Worm (Caenorhabditis elegans): Measurements from ENCODE around the gene sdz-19.

Gene sdz-19

DNA sequence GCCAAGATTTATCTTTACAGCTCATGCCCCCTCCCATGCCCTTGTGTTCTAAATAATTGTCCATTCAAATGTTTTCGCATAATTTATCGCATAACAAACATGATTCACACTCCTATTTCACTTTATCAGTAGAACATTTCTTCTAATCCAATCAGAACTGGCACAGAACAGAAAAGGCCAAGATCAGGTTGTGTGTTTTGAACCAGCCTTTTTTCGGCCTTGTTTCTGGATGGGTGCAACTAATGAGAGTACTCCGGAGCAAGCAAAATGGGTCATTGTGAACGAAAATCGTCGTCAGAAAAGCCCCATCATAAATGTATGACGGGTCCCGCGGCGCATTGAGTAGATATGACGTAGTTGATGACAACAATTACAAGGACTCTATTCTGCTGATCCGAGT, 12.0 kb downstream of the sdz-19 start:
- no peak for TF ChIP-seq drap-1 (GFP tag; optimal IDR thresholded peaks at IDR 0.05)
- no peak for TF ChIP-seq ham-2 (GFP tag; optimal IDR thresholded peaks at IDR 0.05)
- no peak for TF ChIP-seq ceh-83 (GFP tag; optimal IDR thresholded peaks at IDR 0.05)
- TF ChIP-seq ceh-39 (tag; optimal IDR thresholded peaks at IDR 0.05): no peak
- TF ChIP-seq nhr-12 (tag; optimal IDR thresholded peaks at IDR 0.05): no peak
- TF ChIP-seq flh-1 (GFP tag; optimal IDR thresholded peaks at IDR 0.05): no peak
- TF ChIP-seq unc-120 (tag; optimal IDR thresholded peaks at IDR 0.05; ENCODE audit: poor library complexity, severe bottlenecking): no peak
- TF ChIP-seq ces-1 (GFP tag; optimal IDR thresholded peaks at IDR 0.05): no peak
- no peak for TF ChIP-seq ztf-11 (tag; optimal IDR thresholded peaks at IDR 0.05)
- TF ChIP-seq mls-2 (tag; optimal IDR thresholded peaks at IDR 0.05): no peak

DNA sequence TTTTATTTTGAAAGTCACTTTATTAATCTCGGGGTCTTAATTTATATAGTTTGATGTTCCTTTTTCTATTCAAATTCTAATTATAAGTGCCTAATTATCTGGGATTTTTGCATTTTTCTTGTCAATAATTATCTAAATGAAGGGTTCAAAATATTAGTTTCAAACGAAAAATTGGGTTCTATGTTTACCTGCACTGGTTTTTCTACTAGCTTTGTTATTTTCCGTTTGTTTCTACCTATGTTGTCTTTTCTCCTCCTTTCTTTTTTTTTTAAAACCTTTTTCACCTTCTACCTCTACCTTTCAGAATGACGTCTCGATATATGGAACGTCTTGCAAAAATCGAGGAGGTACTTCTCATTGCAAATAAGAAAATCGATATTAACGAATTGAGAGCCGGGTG, 18.4 kb downstream of the sdz-19 start, which contains the start of gene tbc-13:
tbc-13 (plus strand) TSS at position 301 of the 400 bp plus-strand sequence.
- TF ChIP-seq snpc-4 (tag; optimal IDR thresholded peaks at IDR 0.05): no peak
- TF ChIP-seq flh-1 (GFP tag; optimal IDR thresholded peaks at IDR 0.05): no peak
- TF ChIP-seq lin-32 (GFP tag; optimal IDR thresholded peaks at IDR 0.05): no peak
- no peak for TF ChIP-seq cnd-1 (tag; optimal IDR thresholded peaks at IDR 0.05)
- no peak for TF ChIP-seq ztf-11 (tag; optimal IDR thresholded peaks at IDR 0.05)
- no peak for TF ChIP-seq blmp-1 (tag; optimal IDR thresholded peaks at IDR 0.05)
- no peak for TF ChIP-seq zip-8 (tag; optimal IDR thresholded peaks at IDR 0.05)
- no peak for TF ChIP-seq unc-62 (GFP tag; optimal IDR thresholded peaks at IDR 0.05)
- TF ChIP-seq mab-5 (tag; optimal IDR thresholded peaks at IDR 0.05): no peak
- TF ChIP-seq mep-1 (tag; optimal IDR thresholded peaks at IDR 0.05): no peak
- no peak for TF ChIP-seq elt-3 (tag; optimal IDR thresholded peaks at IDR 0.05)
- TF ChIP-seq tbx-8 (GFP tag; optimal IDR thresholded peaks at IDR 0.05): no peak
- no peak for TF ChIP-seq nhr-2 (tag; optimal IDR thresholded peaks at IDR 0.05)
- TF ChIP-seq unc-39 (tag; optimal IDR thresholded peaks at IDR 0.05): no peak

DNA sequence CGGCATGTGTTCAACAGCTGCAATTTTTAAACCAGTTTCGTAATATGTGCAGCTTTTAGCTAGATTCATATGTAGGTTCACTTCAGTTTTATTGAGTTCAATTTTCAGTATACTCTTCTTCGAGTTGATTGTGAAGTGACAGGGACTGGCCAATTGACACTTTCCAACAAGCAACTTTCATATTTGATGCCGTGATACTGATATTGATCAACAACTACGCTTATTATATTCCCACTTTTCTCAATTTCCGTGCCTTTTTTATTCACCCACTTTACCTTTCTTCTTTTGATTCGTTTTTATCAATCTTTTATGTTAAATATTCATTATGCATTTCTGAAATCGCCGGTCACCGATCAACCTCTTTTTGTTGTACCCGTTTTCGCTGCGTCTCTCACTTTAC, 19.1 kb downstream of the sdz-19 start:
- TF ChIP-seq nhr-12 (tag; optimal IDR thresholded peaks at IDR 0.05) (no peak), cnd-1 (tag; optimal IDR thresholded peaks at IDR 0.05) (no peak), mls-2 (tag; optimal IDR thresholded peaks at IDR 0.05) (no peak), lin-32 (GFP tag; optimal IDR thresholded peaks at IDR 0.05) (no peak)

DNA sequence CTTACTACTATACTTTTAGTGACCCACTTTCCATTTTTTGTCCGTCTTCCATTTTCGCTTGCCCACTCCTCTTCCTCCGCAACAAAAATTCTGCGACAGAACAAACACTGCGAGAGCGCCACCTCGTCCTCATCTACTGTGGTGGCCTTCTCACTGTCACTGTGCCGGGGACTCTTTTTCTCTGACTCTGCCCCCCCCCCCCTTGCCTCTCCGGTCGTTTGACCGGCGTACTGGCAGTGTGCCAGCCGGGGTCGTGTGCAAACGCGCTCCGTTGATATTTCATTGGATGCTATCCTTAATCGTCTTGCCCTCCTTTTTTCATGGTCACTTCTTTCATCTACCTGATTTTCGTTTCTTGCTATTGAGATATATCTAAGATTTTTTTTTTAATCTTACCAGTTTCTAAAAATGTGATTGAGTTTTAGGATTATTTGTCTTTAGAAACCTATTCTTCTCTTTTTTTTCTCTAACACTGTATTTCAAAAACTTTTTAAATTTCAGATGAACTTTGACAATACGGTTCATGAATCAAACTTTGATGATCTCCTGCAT, 22.6 kb downstream of the sdz-19 start, which contains the start of gene atf-6:
atf-6 (plus strand) TSS at position 502 of the 552 bp plus-strand sequence.
- TF ChIP-seq nhr-28 (tag; optimal IDR thresholded peaks at IDR 0.05) (no peak), ces-1 (GFP tag; optimal IDR thresholded peaks at IDR 0.05) (peak; percentile 40), drap-1 (GFP tag; optimal IDR thresholded peaks at IDR 0.05) (peak; percentile 72), lin-32 (GFP tag; optimal IDR thresholded peaks at IDR 0.05) (peak; percentile 49), nhr-12 (tag; optimal IDR thresholded peaks at IDR 0.05) (no peak), mls-2 (tag; optimal IDR thresholded peaks at IDR 0.05) (peak; percentile 81), elt-3 (tag; optimal IDR thresholded peaks at IDR 0.05) (no peak), sptf-1 (tag; optimal IDR thresholded peaks at IDR 0.05) (peak; percentile 78), pha-4 (tag; optimal IDR thresholded peaks at IDR 0.05) (peak; percentile 60), unc-62 (GFP tag; optimal IDR thresholded peaks at IDR 0.05) (peak; percentile 19), ham-2 (GFP tag; optimal IDR thresholded peaks at IDR 0.05) (peak; percentile 25), lin-13 (tag; optimal IDR thresholded peaks at IDR 0.05) (peak; percentile 64), mab-5 (tag; optimal IDR thresholded peaks at IDR 0.05) (no peak), nhr-2 (tag; optimal IDR thresholded peaks at IDR 0.05) (peak; percentile 46), sem-2 (GFP tag; optimal IDR thresholded peaks at IDR 0.05) (no peak), snpc-4 (tag; optimal IDR thresholded peaks at IDR 0.05) (no peak), ceh-39 (tag; optimal IDR thresholded peaks at IDR 0.05) (no peak), nhr-76 (tag; optimal IDR thresholded peaks at IDR 0.05) (no peak), ceh-83 (GFP tag; optimal IDR thresholded peaks at IDR 0.05) (no peak), hlh-1 (tag; optimal IDR thresholded peaks at IDR 0.05) (no peak), nhr-237 (tag; optimal IDR thresholded peaks at IDR 0.05) (peak; percentile 53), mep-1 (tag; optimal IDR thresholded peaks at IDR 0.05) (peak; percentile 47), lsy-2 (tag; optimal IDR thresholded peaks at IDR 0.05) (peak; percentile 46), flh-1 (GFP tag; optimal IDR thresholded peaks at IDR 0.05) (peak; percentile 38), blmp-1 (tag; optimal IDR thresholded peaks at IDR 0.05) (no peak), zip-8 (tag; optimal IDR thresholded peaks at IDR 0.05) (no peak), elt-1 (tag; optimal IDR thresholded peaks at IDR 0.05; ENCODE audit: borderline replicate concordance, insufficient read depth) (no peak), bed-3 (GFP tag; optimal IDR thresholded peaks at IDR 0.05) (no peak), M03D4.4 (tag; optimal IDR thresholded peaks at IDR 0.05) (peak; percentile 71), unc-39 (tag; optimal IDR thresholded peaks at IDR 0.05) (no peak), ceh-43 (GFP tag; optimal IDR thresholded peaks at IDR 0.05) (peak; percentile 3), unc-120 (tag; optimal IDR thresholded peaks at IDR 0.05; ENCODE audit: poor library complexity, severe bottlenecking) (peak; percentile 71), ztf-11 (tag; optimal IDR thresholded peaks at IDR 0.05) (peak; percentile 6), tbx-8 (GFP tag; optimal IDR thresholded peaks at IDR 0.05) (no peak), cnd-1 (tag; optimal IDR thresholded peaks at IDR 0.05) (peak; percentile 68)
